Fruit fly (Drosophila melanogaster): ENCODE measurements around the gene mura.

DNA sequence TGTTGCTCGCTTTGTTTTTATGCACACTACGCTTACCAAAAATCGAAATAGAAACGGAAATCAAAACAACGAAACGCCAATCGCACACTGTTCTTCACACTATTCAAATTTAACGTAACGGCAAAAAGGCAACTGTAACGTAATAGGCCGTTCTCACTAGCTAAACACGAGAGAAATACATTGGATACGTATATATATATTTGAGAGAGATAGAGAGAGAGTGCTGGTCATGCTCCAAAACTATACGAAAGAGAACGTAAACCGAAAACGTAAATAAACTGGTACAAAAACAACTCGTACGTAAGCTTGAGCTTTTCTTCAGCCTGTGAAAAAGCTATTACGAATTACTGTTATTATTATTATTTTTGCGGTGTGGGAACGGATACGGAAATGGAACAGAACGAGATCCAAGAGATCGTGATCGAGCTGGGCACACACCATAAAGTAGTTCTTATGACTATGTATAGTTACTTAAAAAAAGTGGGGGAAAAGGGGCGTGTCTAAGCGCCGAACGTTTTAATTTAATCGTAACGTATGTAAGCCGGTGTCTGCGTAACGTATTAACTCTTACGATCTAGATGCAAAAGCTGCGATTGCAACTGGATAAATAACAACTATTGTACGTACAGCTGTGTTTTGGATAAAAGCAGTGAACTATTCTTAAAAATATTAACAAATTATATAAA lies 8.0 kb downstream of the mura start:
- TF ChIP-seq psq (optimal IDR thresholded peaks at IDR 0.05) (no peak), Dll (optimal IDR thresholded peaks at IDR 0.05) (no peak), usp (GFP tag; optimal IDR thresholded peaks at IDR 0.05) (no peak), pan (optimal IDR thresholded peaks at IDR 0.05) (no peak), CG8478 (optimal IDR thresholded peaks at IDR 0.05) (no peak), EcR (GFP tag; optimal IDR thresholded peaks at IDR 0.05) (no peak)
